Fruit fly (Drosophila melanogaster) S2 (cell line): ENCODE results near the gene dbf.

Source experiments
- CG8478 ChIP-seq: fragments of >200 bp; optimal IDR thresholded peaks from 2 replicates; lab custom pipeline; 2018
- CTCF ChIP-seq, 2 experiments: fragments of >200 bp; optimal IDR thresholded peaks; 2 replicates each; lab custom pipeline; 2018

The dbf gene

DNA sequence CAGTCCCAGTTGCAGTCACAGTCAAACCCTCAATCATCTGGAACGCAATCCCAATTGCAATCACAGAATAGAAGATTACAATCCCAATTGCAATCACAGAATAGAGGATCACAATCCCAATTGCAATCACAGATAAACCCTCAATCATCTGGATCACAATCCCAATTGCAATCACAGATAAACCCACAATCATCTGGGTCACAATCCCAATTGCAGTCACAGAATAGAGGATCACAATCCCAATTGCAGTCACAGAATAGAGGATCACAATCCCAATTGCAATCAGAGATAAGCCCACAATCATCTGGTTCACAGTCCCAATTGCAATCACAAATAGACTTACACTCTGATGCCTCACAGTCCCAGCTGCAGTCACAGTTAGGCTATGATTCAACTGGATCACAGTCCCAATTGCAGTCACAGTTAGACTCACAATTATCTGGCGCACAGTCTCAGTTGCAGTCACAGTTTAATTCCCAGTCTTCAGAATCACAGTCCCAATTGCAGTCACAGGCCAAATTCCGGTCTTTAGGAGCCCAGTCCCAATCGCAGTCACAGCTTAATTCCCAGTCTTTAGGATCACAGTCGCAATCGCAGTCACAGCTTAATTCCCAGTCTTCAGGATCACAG lies 3.6 kb upstream of the dbf start:
- no peak for TF ChIP-seq CG8478 (lab: Kevin White, UChicago)
- TF ChIP-seq CTCF (optimal IDR thresholded peaks at IDR 0.05; lab: Kevin White, UChicago), result no peak

dm6 chr2L:10654520-10654919 lies 3.1 kb downstream of the dbf start:
- TF ChIP-seq CTCF (optimal IDR thresholded peaks at IDR 0.05; lab: Kevin White, UChicago) (no peak), CG8478 (lab: Kevin White, UChicago) (no peak)

dm6 chr2L:10657981-10658380 lies 6.6 kb downstream of the dbf start, which contains the start of gene CG45690:
CG45690 (plus strand) TSS chr2L:10658281.
- TF ChIP-seq CG8478 (lab: Kevin White, UChicago) (no peak), CTCF (optimal IDR thresholded peaks at IDR 0.05; lab: Kevin White, UChicago) (no peak)

DNA sequence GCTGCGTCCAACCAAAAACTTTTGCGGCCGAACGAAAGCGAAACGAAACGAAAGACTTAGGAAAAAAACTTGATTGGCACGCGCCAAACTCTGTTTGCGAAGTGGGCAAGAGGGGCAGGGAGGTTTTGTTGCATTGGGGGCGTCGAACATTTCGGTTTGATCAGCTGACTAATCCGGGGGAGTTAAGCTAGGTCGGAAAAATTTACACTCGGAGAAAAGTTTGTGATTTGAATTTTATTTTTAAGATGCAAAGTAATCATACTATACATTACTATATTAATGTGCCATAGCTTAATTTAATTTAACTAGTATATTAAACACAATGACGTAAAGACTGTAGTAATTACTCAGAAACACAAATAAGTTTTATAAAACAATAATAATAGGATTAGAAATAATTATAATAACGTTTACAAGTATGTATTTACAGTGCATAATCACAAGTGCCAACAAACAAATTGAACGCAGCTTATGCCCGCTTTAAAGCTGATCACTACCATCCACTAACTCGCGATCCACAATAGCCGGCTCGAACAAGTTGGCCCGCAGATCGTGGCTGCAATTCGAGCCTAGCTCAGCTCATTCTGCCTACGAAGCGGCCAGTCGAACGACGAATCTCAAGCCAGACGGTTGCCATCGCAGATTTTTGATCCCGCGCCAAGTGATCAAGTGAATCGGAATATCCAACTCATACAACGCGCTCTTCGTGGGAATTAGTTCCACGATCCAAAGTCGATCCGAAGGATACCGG lies 10.3 kb downstream of the dbf start, which contains the start of gene CG31871:
Gene CG31871 (plus strand): TSS at position 592 of the 751 bp plus-strand sequence.
- TF ChIP-seq CTCF (optimal IDR thresholded peaks at IDR 0.05; lab: Kevin White, UChicago) (no peak), CG8478 (lab: Kevin White, UChicago) (no peak)

dm6 chr2L:10665603-10666002 lies 14.2 kb downstream of the dbf start:
- no peak for TF ChIP-seq CG8478 (lab: Kevin White, UChicago)
- TF ChIP-seq CTCF (optimal IDR thresholded peaks at IDR 0.05; lab: Kevin White, UChicago), result no peak

dm6 chr2L:10671530-10671929 lies 20.1 kb downstream of the dbf start:
- TF ChIP-seq CG8478 (lab: Kevin White, UChicago), result no peak
- no peak for TF ChIP-seq CTCF (optimal IDR thresholded peaks at IDR 0.05; lab: Kevin White, UChicago)

DNA sequence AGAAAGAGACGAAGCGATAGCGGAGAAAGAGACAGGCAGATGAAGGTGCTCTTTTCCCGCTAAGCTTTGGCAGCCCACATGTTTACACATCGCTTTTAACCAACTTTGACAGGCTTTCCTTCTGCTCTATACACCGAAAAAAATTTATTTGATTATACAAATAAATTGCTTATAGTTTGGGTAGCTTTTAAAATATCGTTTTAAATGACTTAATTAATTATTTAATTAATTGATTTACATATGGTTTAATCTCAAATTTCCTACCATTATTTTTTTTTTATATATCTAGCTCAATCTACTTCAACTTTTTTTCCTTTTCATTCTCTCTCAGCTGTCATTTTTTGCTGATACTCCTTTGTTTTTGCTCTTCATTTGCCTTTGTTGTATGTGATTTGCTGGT lies 21.6 kb downstream of the dbf start:
- TF ChIP-seq CG8478 (lab: Kevin White, UChicago) (no peak), CTCF (optimal IDR thresholded peaks at IDR 0.05; lab: Kevin White, UChicago) (no peak)

DNA sequence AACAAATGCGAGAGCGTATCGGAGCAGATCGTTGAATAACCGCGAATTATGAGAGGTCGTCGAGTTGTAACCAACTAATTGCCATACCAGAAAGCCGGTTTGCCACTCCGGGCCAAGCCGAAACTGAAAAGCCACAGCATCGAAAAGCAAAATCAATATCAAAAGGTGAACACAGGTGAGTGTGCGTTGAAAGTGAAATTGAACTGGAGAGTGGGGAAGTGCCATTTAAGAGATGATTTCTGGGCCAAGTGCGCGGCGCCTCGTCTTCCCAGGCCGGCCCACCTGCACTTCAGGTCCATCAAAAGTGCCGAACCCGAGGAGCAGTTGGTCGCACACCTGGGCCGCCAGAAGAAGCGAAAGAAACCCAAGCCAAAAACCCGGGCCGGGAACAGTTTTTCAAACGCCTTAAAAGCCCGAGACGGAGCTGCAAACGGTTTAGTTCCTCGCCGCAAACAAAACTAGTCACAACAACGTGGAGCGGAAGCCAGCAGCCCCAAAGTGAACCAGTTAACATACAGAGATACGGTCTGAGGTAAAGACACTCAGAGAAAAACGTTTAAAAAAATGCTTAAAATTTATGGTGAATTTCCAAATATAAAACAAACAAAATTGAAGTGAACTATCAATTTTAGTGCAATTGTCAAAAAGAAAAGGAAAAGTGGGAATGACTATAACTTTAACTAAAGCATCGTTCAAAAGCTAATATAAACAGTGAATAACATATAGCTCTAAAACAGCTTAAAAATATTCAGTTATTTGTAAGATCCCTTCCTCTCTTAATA lies 25.7 kb downstream of the dbf start, which contains the start of gene CG17104:
Gene CG17104 (plus strand): TSS at position 266 of the 782 bp plus-strand sequence.
- TF ChIP-seq CTCF (optimal IDR thresholded peaks at IDR 0.05; lab: Kevin White, UChicago), result no peak
- TF ChIP-seq CG8478 (lab: Kevin White, UChicago), result no peak

- no peak for TF ChIP-seq CG8478 (lab: Kevin White, UChicago)
- no peak for TF ChIP-seq CTCF (optimal IDR thresholded peaks at IDR 0.05; lab: Kevin White, UChicago)
Measured at dm6 chr2L:10677715-10678088, 26.3 kb downstream of the dbf start.

DNA sequence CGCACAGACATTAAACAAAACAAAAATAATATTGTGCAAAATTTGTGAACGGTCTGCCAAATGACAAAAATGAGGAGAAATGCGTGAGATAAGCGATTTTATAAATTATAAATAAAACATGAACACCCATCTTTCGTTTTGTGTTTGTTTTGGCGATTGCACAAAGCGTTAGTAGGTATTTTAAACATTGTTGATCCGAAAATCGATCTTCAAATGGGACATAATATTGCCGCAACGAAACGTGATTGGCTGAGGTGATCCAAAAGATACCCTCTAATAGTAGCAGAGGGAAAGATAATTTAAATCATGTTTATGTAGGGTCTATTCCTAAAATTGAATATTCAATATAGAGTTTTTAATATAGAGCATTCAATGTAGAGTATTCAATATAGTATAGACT lies 28.2 kb downstream of the dbf start:
- TF ChIP-seq CTCF (optimal IDR thresholded peaks at IDR 0.05; lab: Kevin White, UChicago), result no peak
- no peak for TF ChIP-seq CG8478 (lab: Kevin White, UChicago)

DNA sequence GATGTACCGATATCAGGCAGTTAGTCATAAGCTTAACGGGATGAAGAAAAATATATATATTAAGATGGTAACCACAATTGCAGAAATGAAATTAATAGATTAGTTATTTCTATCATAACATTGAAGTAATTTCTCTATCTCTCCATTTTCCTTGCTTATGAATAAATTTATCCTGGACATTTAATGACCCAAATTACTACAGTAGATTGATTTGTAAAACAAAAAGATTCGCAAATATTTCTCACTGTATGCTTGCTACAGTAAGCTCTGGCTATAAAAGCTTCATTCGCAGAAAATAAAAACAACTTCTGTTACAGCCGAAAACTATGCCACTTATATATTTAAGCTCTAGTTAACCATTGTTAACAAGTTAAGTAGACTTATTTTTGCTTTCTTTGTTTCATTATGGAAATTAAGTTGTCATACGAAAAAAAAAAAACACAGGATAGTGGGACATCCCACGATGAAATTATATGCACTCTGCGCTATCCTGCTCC lies 29.2 kb downstream of the dbf start, which contains the start of gene CG17105:
Gene CG17105 (plus strand): TSS at position 447 of the 497 bp plus-strand sequence.
- TF ChIP-seq CTCF (optimal IDR thresholded peaks at IDR 0.05; lab: Kevin White, UChicago), result no peak
- no peak for TF ChIP-seq CG8478 (lab: Kevin White, UChicago)

DNA sequence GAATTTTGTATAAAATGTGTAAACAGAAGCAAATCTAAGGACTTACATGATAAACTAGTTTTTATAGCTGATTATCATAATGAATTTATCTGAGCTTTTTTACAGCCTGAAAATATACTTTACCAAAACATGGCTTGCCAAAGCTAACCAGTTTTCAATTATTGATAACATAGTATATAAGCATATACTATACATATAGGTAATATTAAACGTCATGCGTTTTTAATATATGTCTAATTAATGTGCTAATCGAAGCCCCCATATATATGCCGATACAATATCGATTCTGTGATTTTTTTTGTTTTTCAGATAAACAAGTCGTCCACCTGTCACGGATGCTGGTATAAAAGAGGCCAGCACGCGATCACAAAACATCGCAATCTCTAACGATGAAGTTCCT lies 30.2 kb downstream of the dbf start, which contains the start of gene CG17107:
Gene CG17107 (plus strand): TSS at position 301 of the 400 bp plus-strand sequence.
- TF ChIP-seq CG8478 (lab: Kevin White, UChicago) (no peak), CTCF (optimal IDR thresholded peaks at IDR 0.05; lab: Kevin White, UChicago) (no peak)

DNA sequence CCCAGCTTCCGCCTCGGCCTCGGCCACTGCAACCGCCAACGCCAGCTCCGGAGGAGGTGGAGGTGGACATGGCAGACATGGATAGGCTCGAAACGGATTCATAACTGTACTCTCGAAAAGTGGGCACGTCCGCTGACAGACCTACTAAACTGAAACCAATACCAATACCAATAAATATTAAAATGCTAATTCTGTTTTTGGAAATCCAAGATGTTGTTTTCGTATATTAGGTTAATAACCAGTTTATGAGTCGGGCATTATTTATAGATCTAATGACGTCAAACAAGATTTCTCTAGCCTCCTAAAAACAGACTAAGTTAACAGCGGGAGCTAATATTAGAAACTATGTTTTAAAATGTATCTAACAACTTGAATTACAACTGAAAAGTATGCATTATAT lies 30.8 kb downstream of the dbf start:
- TF ChIP-seq CTCF (optimal IDR thresholded peaks at IDR 0.05; lab: Kevin White, UChicago), result no peak
- TF ChIP-seq CG8478 (lab: Kevin White, UChicago), result no peak

- TF ChIP-seq CTCF (optimal IDR thresholded peaks at IDR 0.05; lab: Kevin White, UChicago) (no peak), CG8478 (lab: Kevin White, UChicago) (no peak)
Measured at dm6 chr2L:10682912-10683311, 31.5 kb downstream of the dbf start.
